Worm (Caenorhabditis elegans): ENCODE results near the gene srsx-28.

srsx-28 gene

ce11 chrV:10174632-10175075 is 22.3 kb downstream of the srsx-28 start:
- peak; percentile 95 for TF ChIP-seq him-1 (tag; optimal IDR thresholded peaks at IDR 0.05)
- no peak for TF ChIP-seq W03F9.2 (tag; optimal IDR thresholded peaks at IDR 0.05)
- TF ChIP-seq dao-5 (tag; optimal IDR thresholded peaks at IDR 0.05), result no peak

- TF ChIP-seq him-1 (tag; optimal IDR thresholded peaks at IDR 0.05) (peak; percentile 40), W03F9.2 (tag; optimal IDR thresholded peaks at IDR 0.05) (peak; percentile 55), dao-5 (tag; optimal IDR thresholded peaks at IDR 0.05) (no peak)
Observed at ce11 chrV:10178166-10178565, 25.8 kb downstream of the srsx-28 start.

ce11 chrV:10179235-10179634 is 26.9 kb downstream of the srsx-28 start, which contains the start of gene cul-5:
Gene cul-5 (plus strand): TSS chrV:10179535.
- no peak for TF ChIP-seq W03F9.2 (tag; optimal IDR thresholded peaks at IDR 0.05)
- no peak for TF ChIP-seq him-1 (tag; optimal IDR thresholded peaks at IDR 0.05)
- TF ChIP-seq dao-5 (tag; optimal IDR thresholded peaks at IDR 0.05), result no peak

- TF ChIP-seq him-1 (tag; optimal IDR thresholded peaks at IDR 0.05) (no peak), W03F9.2 (tag; optimal IDR thresholded peaks at IDR 0.05) (no peak), dao-5 (tag; optimal IDR thresholded peaks at IDR 0.05) (no peak)
Observed at ce11 chrV:10182984-10183383, 30.6 kb downstream of the srsx-28 start, which contains the start of gene ZK856.4. Gene ZK856.4 (plus strand): TSS chrV:10183284.

- no peak for TF ChIP-seq him-1 (tag; optimal IDR thresholded peaks at IDR 0.05)
- TF ChIP-seq W03F9.2 (tag; optimal IDR thresholded peaks at IDR 0.05), result no peak
- no peak for TF ChIP-seq dao-5 (tag; optimal IDR thresholded peaks at IDR 0.05)
Observed at ce11 chrV:10183810-10184209, 31.4 kb downstream of the srsx-28 start.

- no peak for TF ChIP-seq him-1 (tag; optimal IDR thresholded peaks at IDR 0.05)
- no peak for TF ChIP-seq W03F9.2 (tag; optimal IDR thresholded peaks at IDR 0.05)
- no peak for TF ChIP-seq dao-5 (tag; optimal IDR thresholded peaks at IDR 0.05)
Observed at ce11 chrV:10185719-10186118, 33.3 kb downstream of the srsx-28 start, which contains the start of gene ZK856.18. Gene ZK856.18 (minus strand): TSS chrV:10186007.

- TF ChIP-seq W03F9.2 (tag; optimal IDR thresholded peaks at IDR 0.05) (no peak), him-1 (tag; optimal IDR thresholded peaks at IDR 0.05) (no peak), dao-5 (tag; optimal IDR thresholded peaks at IDR 0.05) (no peak)
Observed at ce11 chrV:10190081-10190556, 37.7 kb downstream of the srsx-28 start, which contains the start of gene ZK856.5. Gene ZK856.5 (minus strand): TSS chrV:10190131.

ce11 chrV:10191242-10191641 is 38.9 kb downstream of the srsx-28 start:
- TF ChIP-seq W03F9.2 (tag; optimal IDR thresholded peaks at IDR 0.05) (no peak), dao-5 (tag; optimal IDR thresholded peaks at IDR 0.05) (no peak), him-1 (tag; optimal IDR thresholded peaks at IDR 0.05) (no peak)

- TF ChIP-seq dao-5 (tag; optimal IDR thresholded peaks at IDR 0.05) (no peak), him-1 (tag; optimal IDR thresholded peaks at IDR 0.05) (no peak), W03F9.2 (tag; optimal IDR thresholded peaks at IDR 0.05) (no peak)
Observed at ce11 chrV:10198386-10198785, 46.0 kb downstream of the srsx-28 start, which contains the start of gene ZK856.6. Gene ZK856.6 (plus strand): TSS chrV:10198686.

ce11 chrV:10201913-10202312 is 49.5 kb downstream of the srsx-28 start, which contains the start of gene ZK856.7:
Gene ZK856.7 (plus strand): TSS chrV:10202098.
- no peak for TF ChIP-seq dao-5 (tag; optimal IDR thresholded peaks at IDR 0.05)
- TF ChIP-seq W03F9.2 (tag; optimal IDR thresholded peaks at IDR 0.05), result no peak
- no peak for TF ChIP-seq him-1 (tag; optimal IDR thresholded peaks at IDR 0.05)

- no peak for TF ChIP-seq W03F9.2 (tag; optimal IDR thresholded peaks at IDR 0.05)
Observed at ce11 chrV:10202340-10202739, 50.0 kb downstream of the srsx-28 start.

- TF ChIP-seq dao-5 (tag; optimal IDR thresholded peaks at IDR 0.05) (no peak), W03F9.2 (tag; optimal IDR thresholded peaks at IDR 0.05) (no peak), him-1 (tag; optimal IDR thresholded peaks at IDR 0.05) (no peak)
Observed at ce11 chrV:10203435-10204009, 51.1 kb downstream of the srsx-28 start, which contains the start of gene chpf-1. Gene chpf-1 (minus strand): TSS chrV:10203485.
